Worm (Caenorhabditis elegans) whole organism, mixed stage, embryonic: ENCODE measurements around the gene F29G6.1.

Experiments
- blmp-1 ChIP-seq: fragments of 150-350 bp; optimal IDR thresholded peaks from 2 replicates; lab custom pipeline; 2014; ENCODE audit warnings: missing biosample characterization, missing genetic modification characterization
- elt-3 ChIP-seq: fragments of 150-350 bp; optimal IDR thresholded peaks from 2 replicates; lab custom pipeline; 2014; ENCODE audit warnings: missing biosample characterization, missing genetic modification characterization
- hlh-1 ChIP-seq: fragments of 150-350 bp; optimal IDR thresholded peaks from 2 replicates; lab custom pipeline; 2014; ENCODE audit warnings: missing biosample characterization, missing genetic modification reagents, missing genetic modification characterization
- lin-13 ChIP-seq: fragments of 150-350 bp; optimal IDR thresholded peaks from 2 replicates; lab custom pipeline; 2014; ENCODE audit warnings: missing biosample characterization, missing genetic modification characterization
- mep-1 ChIP-seq: fragments of 150-350 bp; optimal IDR thresholded peaks from 2 replicates; lab custom pipeline; 2017; ENCODE audit warnings: missing biosample characterization, missing genetic modification reagents, missing genetic modification characterization, inconsistent platforms
- nhr-12 ChIP-seq: fragments of 150-350 bp; optimal IDR thresholded peaks from 2 replicates; lab custom pipeline; 2014; ENCODE audit warnings: missing biosample characterization, missing genetic modification characterization
- nhr-237 ChIP-seq: fragments of 150-350 bp; optimal IDR thresholded peaks from 2 replicates; lab custom pipeline; 2014; ENCODE audit warnings: missing biosample characterization, missing genetic modification characterization
- nhr-76 ChIP-seq: sonication (generic microtip); optimal IDR thresholded peaks from 2 replicates; lab custom pipeline; 2017; ENCODE audit warnings: missing biosample characterization, missing genetic modification characterization
- unc-39 ChIP-seq: fragments of 150-350 bp; optimal IDR thresholded peaks from 2 replicates; lab custom pipeline; 2014; ENCODE audit warnings: missing biosample characterization, missing genetic modification characterization
- unc-62 ChIP-seq: fragments of 150-350 bp; optimal IDR thresholded peaks from 2 replicates; lab custom pipeline; 2014; ENCODE audit warnings: missing biosample characterization, missing genetic modification reagents, missing genetic modification characterization
- ztf-11 ChIP-seq: fragments of 150-350 bp; optimal IDR thresholded peaks from 2 replicates; lab custom pipeline; 2014; ENCODE audit warnings: missing biosample characterization, missing genetic modification characterization

DNA sequence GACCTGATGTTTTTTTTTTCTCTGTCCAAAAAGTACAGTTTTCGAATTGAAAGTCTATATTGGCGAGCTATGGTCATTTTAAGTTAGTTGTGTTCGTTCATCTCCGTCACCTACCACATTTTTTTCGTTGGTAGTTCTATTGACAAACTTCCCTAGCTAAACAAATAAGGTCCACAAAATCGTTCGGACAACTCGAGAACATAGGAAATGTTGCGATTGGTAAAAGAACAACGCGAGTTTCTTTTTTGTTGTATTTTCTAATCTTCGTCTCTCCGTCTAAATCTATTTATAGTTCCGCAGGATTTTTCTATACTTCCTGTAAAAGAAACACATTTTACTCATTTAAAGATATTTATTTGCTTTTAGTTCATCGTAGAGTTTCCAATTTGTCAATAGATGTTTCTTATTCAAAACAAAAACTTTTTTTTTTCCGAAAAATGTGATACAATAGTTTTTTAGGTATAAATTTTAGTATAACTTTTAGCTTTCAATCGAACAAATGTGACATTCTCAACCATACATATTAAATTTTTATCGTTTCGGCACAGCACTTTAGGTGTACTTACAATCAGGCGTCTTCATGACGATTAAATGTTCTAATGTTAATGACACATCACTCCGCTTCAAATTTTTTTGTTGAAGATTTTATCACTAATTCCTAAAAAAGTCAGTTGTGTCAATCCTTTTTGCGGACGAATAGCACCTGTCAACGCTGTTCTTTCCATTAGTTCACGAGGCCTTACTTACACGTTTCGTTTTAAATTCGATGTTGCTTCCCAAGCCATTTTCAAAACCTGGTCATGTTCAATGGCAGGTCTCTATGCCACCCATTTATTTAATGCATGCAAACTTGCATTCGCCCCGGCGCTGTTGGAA is 35.4 kb upstream of the F29G6.1 start:
- no peak for TF ChIP-seq nhr-76
- no peak for TF ChIP-seq unc-39 (tag; lab: Kevin White, UChicago)
- TF ChIP-seq nhr-12 (tag; lab: Kevin White, UChicago), result no peak
- no peak for TF ChIP-seq elt-3 (tag; lab: Kevin White, UChicago)
- TF ChIP-seq mep-1 (tag; lab: Kevin White, UChicago), result no peak
- TF ChIP-seq unc-62 (GFP tag; lab: Kevin White, UChicago), result no peak
- TF ChIP-seq nhr-237 (tag; lab: Kevin White, UChicago), result no peak
- no peak for TF ChIP-seq blmp-1 (tag; lab: Kevin White, UChicago)
- no peak for TF ChIP-seq ztf-11 (tag; lab: Kevin White, UChicago)
- TF ChIP-seq lin-13, result no peak
- no peak for TF ChIP-seq hlh-1 (tag; lab: Kevin White, UChicago)
